Fruit fly (Drosophila melanogaster) whole organism, prepupa: ENCODE results near the gene ash2.

Experiments
- CG1621 ChIP-seq: fragments of 200-800 bp; sonication (Bioruptor generic); optimal IDR thresholded peaks from 3 replicates; lab custom pipeline; 2018; ENCODE audit warnings: missing biosample characterization, mild to moderate bottlenecking, missing genetic modification characterization
- CG6276 ChIP-seq: fragments of 200-800 bp; sonication (Bioruptor generic); optimal IDR thresholded peaks from 2 replicates; lab custom pipeline; 2017; ENCODE audit warnings: missing biosample characterization, mild to moderate bottlenecking, missing genetic modification characterization

dm6 chr3R:24659173-24659846, 9.4 kb downstream of the ash2 start, which contains the start of gene CG31126:
- TF ChIP-seq CG6276 (GFP tag; lab: Kevin White, UChicago) (no peak), CG1621 (tag; lab: Kevin White, UChicago) (no peak)
